Worm (Caenorhabditis elegans) whole organism, young adult: ENCODE measurements around the gene C05C8.1.

Experiments used
- B0019.2 ChIP-seq: fragments of 200-800 bp; sonication (Bioruptor generic); conservative IDR thresholded peaks from 2 replicates; pipeline ENCODE4 v1.3.6; 2022; ENCODE audit warnings: missing genetic modification reagents, missing genetic modification characterization, missing compliant biosample characterization
- C17E4.6 ChIP-seq: fragments of 200-800 bp; sonication (Bioruptor generic); IDR thresholded peaks from 2 replicates; pipeline ENCODE4 v1.3.6; 2022; ENCODE audit warnings: missing genetic modification reagents, missing genetic modification characterization, missing compliant biosample characterization
- F10E7.11 ChIP-seq: sonication (generic microtip); optimal IDR thresholded peaks from 2 replicates; lab custom pipeline; 2017; ENCODE audit warnings: mild to moderate bottlenecking, missing genetic modification characterization, moderate library complexity, missing compliant biosample characterization
- F22D6.2 ChIP-seq: sonication (generic microtip); optimal IDR thresholded peaks from 2 replicates; lab custom pipeline; 2016; ENCODE audit warnings: mild to moderate bottlenecking, missing genetic modification characterization, missing compliant biosample characterization
- F33H1.4 ChIP-seq: fragments of 200-800 bp; sonication (Bioruptor generic); IDR thresholded peaks from 2 replicates; pipeline ENCODE4 v1.3.6; 2022; ENCODE audit warnings: missing genetic modification reagents, missing genetic modification characterization, missing compliant biosample characterization
- K12H6.12 ChIP-seq: fragments of 200-800 bp; sonication (Bioruptor generic); optimal IDR thresholded peaks from 2 replicates; lab custom pipeline; 2018; ENCODE audit warnings: mild to moderate bottlenecking, missing genetic modification characterization, missing compliant biosample characterization
- T26A5.8 ChIP-seq: sonication (generic microtip); optimal IDR thresholded peaks from 2 replicates; lab custom pipeline; 2016; ENCODE audit warnings: missing genetic modification characterization, missing compliant biosample characterization
- Y56A3A.18 ChIP-seq: fragments of 200-800 bp; sonication (Bioruptor generic); IDR thresholded peaks from 2 replicates; pipeline ENCODE4 v1.3.6; 2022; ENCODE audit warnings: missing genetic modification reagents, missing genetic modification characterization, missing compliant biosample characterization
- Y79H2A.3 ChIP-seq: fragments of 200-800 bp; sonication (Bioruptor generic); conservative IDR thresholded peaks from 2 replicates; pipeline ENCODE4 v1.3.6; 2022; ENCODE audit warnings: missing genetic modification reagents, missing genetic modification characterization, missing compliant biosample characterization
- ZK185.1 ChIP-seq: sonication (generic microtip); optimal IDR thresholded peaks from 2 replicates; lab custom pipeline; 2016; ENCODE audit warnings: mild to moderate bottlenecking, missing genetic modification characterization, missing compliant biosample characterization; ENCODE audit not compliant: poor library complexity, severe bottlenecking
- ama-1 ChIP-seq, 3 experiments: fragments of 150-350 bp in 1 of 3; sonication (generic microtip) in 2 of 3; optimal IDR thresholded peaks; 2 replicates each; lab custom pipeline; 2014 to 2018; ENCODE audit warnings: missing biosample characterization in 2 of 3, missing genetic modification characterization in 2 of 3, missing genetic modification reagents in 2 of 3
- aptf-3 ChIP-seq: fragments of 200-800 bp; sonication (Bioruptor generic); IDR thresholded peaks from 2 replicates; pipeline ENCODE4 v1.3.6; 2022; ENCODE audit warnings: missing genetic modification characterization, missing compliant biosample characterization
- atf-7 ChIP-seq: sonication (generic microtip); optimal IDR thresholded peaks from 2 replicates; lab custom pipeline; 2017; ENCODE audit warnings: mild to moderate bottlenecking, missing genetic modification characterization, missing compliant biosample characterization
- attf-3 ChIP-seq: fragments of 200-800 bp; sonication (Bioruptor generic); conservative IDR thresholded peaks from 2 replicates; pipeline ENCODE4 v1.3.6; 2022; ENCODE audit warnings: missing genetic modification reagents, missing genetic modification characterization, missing compliant biosample characterization
- attf-5 ChIP-seq: fragments of 200-800 bp; sonication (Bioruptor generic); optimal IDR thresholded peaks from 2 replicates; lab custom pipeline; 2018; ENCODE audit warnings: mild to moderate bottlenecking, missing genetic modification characterization, missing compliant biosample characterization
- attf-6 ChIP-seq: fragments of 200-800 bp; sonication (Bioruptor generic); IDR thresholded peaks from 2 replicates; pipeline ENCODE4 v1.3.6; 2022; ENCODE audit warnings: missing genetic modification reagents, missing genetic modification characterization, missing compliant biosample characterization
- bed-1 ChIP-seq: fragments of 200-800 bp; sonication (Bioruptor generic); IDR thresholded peaks from 2 replicates; pipeline ENCODE4 v1.3.6; 2022; ENCODE audit warnings: missing genetic modification reagents, missing genetic modification characterization, missing compliant biosample characterization
- ceh-40 ChIP-seq: fragments of 200-800 bp; sonication (Bioruptor generic); IDR thresholded peaks from 2 replicates; pipeline ENCODE4 v1.3.6; 2022; ENCODE audit warnings: missing genetic modification characterization, missing compliant biosample characterization
- ceh-58 ChIP-seq: fragments of 200-800 bp; sonication (Bioruptor generic); IDR thresholded peaks from 2 replicates; pipeline ENCODE4 v1.3.6; 2022; ENCODE audit warnings: missing genetic modification characterization, missing compliant biosample characterization
- dox-1 ChIP-seq: fragments of 200-800 bp; sonication (Bioruptor generic); IDR thresholded peaks from 2 replicates; pipeline ENCODE4 v1.3.6; 2022; ENCODE audit warnings: missing genetic modification reagents, missing genetic modification characterization, missing compliant biosample characterization
- egl-18 ChIP-seq: fragments of 200-800 bp; sonication (Bioruptor generic); IDR thresholded peaks from 2 replicates; pipeline ENCODE4 v1.3.6; 2022; ENCODE audit warnings: missing genetic modification reagents, missing genetic modification characterization, missing compliant biosample characterization
- egrh-3 ChIP-seq: fragments of 200-800 bp; sonication (Bioruptor generic); IDR thresholded peaks from 2 replicates; pipeline ENCODE4 v1.3.6; 2022; ENCODE audit warnings: missing genetic modification reagents, missing genetic modification characterization, missing compliant biosample characterization
- ekl-4 ChIP-seq: fragments of 200-800 bp; sonication (Bioruptor generic); IDR thresholded peaks from 2 replicates; pipeline ENCODE4 v1.3.6; 2022; ENCODE audit warnings: missing genetic modification reagents, missing genetic modification characterization, missing compliant biosample characterization
- fkh-3 ChIP-seq: sonication (generic microtip); optimal IDR thresholded peaks from 2 replicates; lab custom pipeline; 2016; ENCODE audit warnings: mild to moderate bottlenecking, missing genetic modification characterization, missing compliant biosample characterization
- hmg-1.2 ChIP-seq: fragments of 200-800 bp; sonication (Bioruptor generic); IDR thresholded peaks from 2 replicates; pipeline ENCODE4 v1.3.6; 2022; ENCODE audit warnings: missing genetic modification reagents, missing genetic modification characterization, missing compliant biosample characterization
- hmg-20 ChIP-seq: fragments of 200-800 bp; sonication (Bioruptor generic); IDR thresholded peaks from 2 replicates; pipeline ENCODE4 v1.3.6; 2022; ENCODE audit warnings: missing genetic modification reagents, missing genetic modification characterization, missing compliant biosample characterization
- lag-1 ChIP-seq: fragments of 200-800 bp; sonication (Bioruptor generic); IDR thresholded peaks from 2 replicates; pipeline ENCODE4 v1.3.6; 2022; ENCODE audit warnings: missing genetic modification reagents, missing genetic modification characterization, missing compliant biosample characterization
- let-607 ChIP-seq, 2 experiments: fragments of 200-800 bp in 1 of 2; sonication (Bioruptor generic) in 1 of 2; sonication (generic microtip) in 1 of 2; optimal IDR thresholded peaks; 2 replicates each; lab custom pipeline; 2016 to 2018; ENCODE audit warnings: mild to moderate bottlenecking in 2 of 2, missing compliant biosample characterization in 2 of 2, missing genetic modification characterization in 2 of 2, moderate library complexity in 2 of 2, missing genotype in 1 of 2
- lin-26 ChIP-seq: fragments of 200-800 bp; sonication (Bioruptor generic); IDR thresholded peaks from 2 replicates; pipeline ENCODE4 v1.3.6; 2022; ENCODE audit warnings: missing genetic modification reagents, missing genetic modification characterization, missing compliant biosample characterization
- lin-54 ChIP-seq: fragments of 200-800 bp; sonication (Bioruptor generic); optimal IDR thresholded peaks from 2 replicates; lab custom pipeline; 2018; ENCODE audit warnings: mild to moderate bottlenecking, missing genetic modification characterization, missing compliant biosample characterization
- lsy-27 ChIP-seq: sonication (generic microtip); optimal IDR thresholded peaks from 2 replicates; lab custom pipeline; 2017; ENCODE audit warnings: missing genetic modification characterization, mild to moderate bottlenecking, missing compliant biosample characterization, antibody characterized with exemption, missing genotype, borderline replicate concordance; ENCODE audit not compliant: insufficient read depth
- madf-3 ChIP-seq: fragments of 200-800 bp; sonication (Bioruptor generic); IDR thresholded peaks from 2 replicates; pipeline ENCODE4 v1.3.6; 2022; ENCODE audit warnings: missing genetic modification reagents, missing genetic modification characterization, missing compliant biosample characterization
- mel-28 ChIP-seq: sonication (generic microtip); optimal IDR thresholded peaks from 2 replicates; lab custom pipeline; 2016; ENCODE audit warnings: borderline replicate concordance, mild to moderate bottlenecking, missing genetic modification characterization, missing compliant biosample characterization
- nhr-27 ChIP-seq: fragments of 200-800 bp; sonication (Bioruptor generic); optimal IDR thresholded peaks from 2 replicates; lab custom pipeline; 2018; ENCODE audit warnings: mild to moderate bottlenecking, missing genetic modification characterization, moderate library complexity, missing compliant biosample characterization
- nhr-90 ChIP-seq: sonication (generic microtip); optimal IDR thresholded peaks from 2 replicates; lab custom pipeline; 2016; ENCODE audit warnings: missing genotype, mild to moderate bottlenecking, missing genetic modification characterization, missing compliant biosample characterization
- pbrm-1 ChIP-seq: fragments of 200-800 bp; sonication (Bioruptor generic); IDR thresholded peaks from 2 replicates; pipeline ENCODE4 v1.3.6; 2022; ENCODE audit warnings: missing genetic modification reagents, missing genetic modification characterization, missing compliant biosample characterization
- rcor-1 ChIP-seq: fragments of 200-800 bp; sonication (Bioruptor generic); IDR thresholded peaks from 2 replicates; pipeline ENCODE4 v1.3.6; 2022; ENCODE audit warnings: missing genetic modification reagents, missing genetic modification characterization, missing compliant biosample characterization
- rpc-1 ChIP-seq, 2 experiments: fragments of 150-350 bp in 1 of 2; sonication (generic microtip) in 1 of 2; optimal IDR thresholded peaks; 2 replicates each; lab custom pipeline; 2014 to 2018; ENCODE audit warnings: missing biosample characterization in 1 of 2, missing genetic modification characterization in 1 of 2, missing genetic modification reagents in 1 of 2, missing genotype in 1 of 2
- sea-2 ChIP-seq: fragments of 200-800 bp; sonication (Bioruptor generic); IDR thresholded peaks from 2 replicates; pipeline ENCODE4 v1.3.6; 2022; ENCODE audit warnings: missing genetic modification characterization, missing compliant biosample characterization
- snpc-1.3 ChIP-seq: sonication (generic microtip); optimal IDR thresholded peaks from 2 replicates; lab custom pipeline; 2017; ENCODE audit warnings: missing genetic modification characterization, mild to moderate bottlenecking, missing compliant biosample characterization, antibody characterized with exemption, moderate library complexity, missing genotype, missing genetic modification reagents; ENCODE audit not compliant: insufficient read depth
- tbx-9 ChIP-seq: sonication (generic microtip); optimal IDR thresholded peaks from 2 replicates; lab custom pipeline; 2016; ENCODE audit warnings: borderline replicate concordance, missing genetic modification characterization, inconsistent platforms, missing compliant biosample characterization
- xnd-1 ChIP-seq: sonication (generic microtip); optimal IDR thresholded peaks from 2 replicates; lab custom pipeline; 2016; ENCODE audit warnings: missing genotype, missing genetic modification reagents, missing genetic modification characterization, missing compliant biosample characterization
- zfh-2 ChIP-seq: fragments of 200-800 bp; sonication (Bioruptor generic); conservative IDR thresholded peaks from 2 replicates; pipeline ENCODE4 v1.3.6; 2022; ENCODE audit warnings: missing genetic modification reagents, missing genetic modification characterization, missing compliant biosample characterization
- ztf-26 ChIP-seq: sonication (generic microtip); optimal IDR thresholded peaks from 2 replicates; lab custom pipeline; 2017; ENCODE audit warnings: missing genetic modification characterization, missing compliant biosample characterization
- ztf-3 ChIP-seq: fragments of 200-800 bp; sonication (Bioruptor generic); optimal IDR thresholded peaks from 2 replicates; lab custom pipeline; 2018; ENCODE audit warnings: mild to moderate bottlenecking, missing genetic modification characterization, missing compliant biosample characterization

Gene C05C8.1

DNA sequence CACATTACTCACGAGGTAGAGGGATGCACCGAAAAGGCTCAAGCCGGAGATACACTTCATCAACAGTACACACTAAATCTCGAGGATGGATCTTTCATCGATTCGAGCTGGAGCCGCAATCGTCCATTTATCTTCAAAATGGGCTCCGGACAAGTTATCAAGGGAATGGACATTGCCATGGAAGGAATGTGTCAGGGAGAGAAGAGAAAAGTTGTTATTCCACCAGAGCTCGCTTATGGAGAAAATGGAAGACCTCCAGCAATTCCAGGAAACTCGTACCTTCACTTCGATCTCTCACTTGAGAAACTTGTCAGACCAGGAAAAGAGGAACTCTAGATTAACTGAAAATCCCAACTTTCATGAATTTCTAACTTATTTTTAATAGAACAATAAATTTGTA lies 13.7 kb upstream of the C05C8.1 start:
- TF ChIP-seq Y79H2A.3 (no peak), hmg-1.2 (GFP tag; lab: Robert Waterston, UW) (no peak), madf-3 (GFP tag; lab: Robert Waterston, UW) (no peak), nhr-27 (tag; lab: Kevin White, UChicago) (no peak), attf-6 (GFP tag; lab: Robert Waterston, UW) (0 out of 2 replicates have a peak, but pooled peaks have one; percentile 23), atf-7 (tag; lab: Kevin White, UChicago) (no peak), let-607 (tag; optimal IDR thresholded peaks at IDR 0.05; lab: Kevin White, UChicago) (no peak), Y56A3A.18 (GFP tag; lab: Robert Waterston, UW) (0 out of 2 replicates have a peak, but pooled peaks have one; percentile 41), B0019.2 (GFP tag; lab: Robert Waterston, UW) (no peak), ZK185.1 (tag; lab: Kevin White, UChicago) (peak; percentile 18), bed-1 (GFP tag; lab: Robert Waterston, UW) (no peak), rcor-1 (GFP tag; lab: Robert Waterston, UW) (no peak), aptf-3 (GFP tag; lab: Robert Waterston, UW) (no peak), attf-3 (GFP tag; lab: Robert Waterston, UW) (no peak), pbrm-1 (GFP tag; lab: Robert Waterston, UW) (no peak), F22D6.2 (tag; lab: Kevin White, UChicago) (no peak), mel-28 (tag; lab: Kevin White, UChicago) (no peak), fkh-3 (tag; lab: Kevin White, UChicago) (no peak), dox-1 (no peak)

DNA sequence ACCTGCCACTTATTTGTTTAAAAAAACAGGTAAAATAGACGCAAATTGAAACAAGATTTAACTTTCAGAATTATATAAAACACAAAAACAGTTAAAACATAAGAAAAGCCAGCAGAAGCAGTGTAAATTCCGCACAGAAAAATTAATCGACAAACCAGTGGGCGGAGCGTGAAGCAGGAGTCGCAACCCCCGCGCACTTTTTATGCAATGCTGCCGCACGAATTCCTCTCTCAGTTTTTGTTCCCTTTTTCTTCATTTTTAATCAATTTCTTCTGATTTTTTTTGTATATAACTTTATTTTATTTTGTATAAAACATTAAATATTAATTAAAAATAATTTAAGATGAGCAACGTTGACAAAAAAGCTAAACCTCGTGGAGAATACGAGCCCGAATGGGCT lies 8.7 kb upstream of the C05C8.1 start, which contains the start of the genes gei-6 and krr-1:
TSS of gene gei-6 (minus strand) at position 2 of the 400 bp plus-strand sequence.
TSS of gene krr-1 (plus strand) at position 344 of the 400 bp plus-strand sequence.
- TF ChIP-seq xnd-1 (tag; lab: Kevin White, UChicago) = no peak
- no peak for TF ChIP-seq lin-26 (GFP tag; lab: Robert Waterston, UW)
- no peak for TF ChIP-seq ceh-58 (GFP tag; lab: Robert Waterston, UW)
- no peak for TF ChIP-seq lag-1
- no peak for TF ChIP-seq F10E7.11
- TF ChIP-seq C17E4.6 (GFP tag; lab: Robert Waterston, UW) = no peak
- TF ChIP-seq rpc-1 (optimal IDR thresholded peaks at IDR 0.05; lab: Kevin White, UChicago) = peak; percentile 34
- TF ChIP-seq rpc-1 (tag; optimal IDR thresholded peaks at IDR 0.05; lab: Kevin White, UChicago) = no peak
- peak; percentile 14 for TF ChIP-seq lin-54 (GFP tag; lab: Kevin White, UChicago)
- no peak for TF ChIP-seq Y56A3A.18 (GFP tag; lab: Robert Waterston, UW)
- no peak for TF ChIP-seq hmg-1.2 (GFP tag; lab: Robert Waterston, UW)
- TF ChIP-seq lsy-27 = no peak
- TF ChIP-seq B0019.2 (GFP tag; lab: Robert Waterston, UW) = no peak
- TF ChIP-seq F33H1.4 = no peak
- 0 out of 2 replicates have a peak, but pooled peaks have one; percentile 34 for TF ChIP-seq egrh-3
- no peak for TF ChIP-seq tbx-9
- peak; percentile 52 for TF ChIP-seq ZK185.1 (tag; lab: Kevin White, UChicago)
- TF ChIP-seq attf-5 (GFP tag; lab: Kevin White, UChicago) = peak; percentile 60
- no peak for TF ChIP-seq ceh-40 (GFP tag; lab: Robert Waterston, UW)
- no peak for TF ChIP-seq rcor-1 (GFP tag; lab: Robert Waterston, UW)
- TF ChIP-seq sea-2 = no peak
- TF ChIP-seq nhr-90 (tag; lab: Kevin White, UChicago) = no peak
- TF ChIP-seq hmg-20 (GFP tag; lab: Robert Waterston, UW) = no peak
- TF ChIP-seq K12H6.12 (tag; lab: Kevin White, UChicago) = no peak
- no peak for TF ChIP-seq aptf-3 (GFP tag; lab: Robert Waterston, UW)
- TF ChIP-seq T26A5.8 (tag; lab: Kevin White, UChicago) = no peak
- TF ChIP-seq egl-18 (GFP tag; lab: Robert Waterston, UW) = no peak
- no peak for TF ChIP-seq ama-1 (optimal IDR thresholded peaks at IDR 0.05; lab: Kevin White, UChicago)
- no peak for TF ChIP-seq ama-1 (GFP tag; optimal IDR thresholded peaks at IDR 0.05; lab: Kevin White, UChicago)
- no peak for TF ChIP-seq atf-7 (tag; lab: Kevin White, UChicago)
- no peak for TF ChIP-seq ztf-3 (GFP tag; lab: Kevin White, UChicago)
- TF ChIP-seq ztf-26 (tag; lab: Kevin White, UChicago) = no peak
- TF ChIP-seq ekl-4 = 0 out of 2 replicates have a peak, but pooled peaks have one; percentile 36
- peak; percentile 42; the same call in 1 of the 2 replicates for TF ChIP-seq zfh-2 (GFP tag; lab: Robert Waterston, UW)
- TF ChIP-seq snpc-1.3 (tag; lab: Kevin White, UChicago) = peak; percentile 55
